Fruit fly (Drosophila melanogaster): ENCODE data around the gene bc10.

DNA sequence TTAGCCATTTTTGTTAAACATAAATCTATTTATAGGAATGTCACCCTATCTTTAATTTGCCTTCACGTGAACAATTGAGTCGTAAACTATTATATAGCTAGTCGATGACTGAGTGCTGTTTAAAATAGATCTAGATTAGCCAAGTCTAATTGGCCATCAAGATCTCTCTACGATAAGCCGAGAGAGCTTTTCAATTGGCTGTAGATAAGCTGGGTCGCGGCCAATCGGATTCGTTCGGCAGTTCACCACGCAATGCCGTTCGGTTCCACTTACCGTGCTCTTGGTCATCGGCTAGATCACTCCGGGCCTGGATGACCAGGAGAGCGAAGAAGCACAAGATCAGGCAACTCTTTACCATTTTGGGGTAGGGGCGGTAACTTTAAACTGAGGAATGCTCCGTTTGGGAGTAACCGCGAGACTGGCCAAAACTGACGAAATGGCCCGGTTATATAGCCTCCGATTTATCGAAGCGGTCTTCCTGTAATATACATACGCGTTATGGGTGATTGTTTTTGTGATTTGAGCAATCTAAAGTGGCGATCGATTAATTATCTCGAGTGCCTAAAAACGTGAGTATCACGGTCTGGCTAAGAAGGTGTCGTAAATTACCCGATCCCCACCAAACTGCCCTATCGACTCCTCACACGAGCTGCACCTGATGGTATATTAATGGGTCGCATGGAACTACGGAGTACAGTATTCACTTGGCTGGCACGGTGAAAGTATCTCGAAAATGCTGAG is 30.0 kb downstream of the bc10 start, which contains the start of the genes Alp10 and Alp9:
- TF ChIP-seq GATAe (GFP tag; conservative IDR thresholded peaks at IDR 0.05) = no peak
- no peak for TF ChIP-seq br (optimal IDR thresholded peaks at IDR 0.05)
- TF ChIP-seq CG3847 (GFP tag; IDR thresholded peaks at IDR 0.05) = no peak
- no peak for TF ChIP-seq inv (GFP tag; IDR thresholded peaks at IDR 0.05; ENCODE audit: partially characterized antibody)
- no peak for TF ChIP-seq caup (GFP tag; optimal IDR thresholded peaks at IDR 0.05; ENCODE audit: severe bottlenecking)
- TF ChIP-seq fd96Cb (tag; optimal IDR thresholded peaks at IDR 0.05) = no peak
- no peak for TF ChIP-seq h (optimal IDR thresholded peaks at IDR 0.05)
